Worm (Caenorhabditis elegans) whole organism, L4 larva: ENCODE results near the gene F21G4.5.

ENCODE experiments used
- Y5F2A.4 ChIP-seq: fragments of 200-800 bp; sonication (Bioruptor generic); optimal IDR thresholded peaks from 2 replicates; lab custom pipeline; 2018; ENCODE audit warnings: mild to moderate bottlenecking, missing genetic modification characterization, missing compliant biosample characterization
- ceh-20 ChIP-seq: fragments of 200-800 bp; sonication (Bioruptor generic); IDR thresholded peaks from 2 replicates; pipeline ENCODE4 v1.3.6; 2022; ENCODE audit warnings: missing genetic modification reagents, missing genetic modification characterization, missing compliant biosample characterization
- dmd-8 ChIP-seq: fragments of 200-800 bp; sonication (Bioruptor generic); IDR thresholded peaks from 2 replicates; pipeline ENCODE4 v1.3.6; 2022; ENCODE audit warnings: missing genetic modification characterization, missing compliant biosample characterization
- dpl-1 ChIP-seq: fragments of 150-350 bp; optimal IDR thresholded peaks from 2 replicates; lab custom pipeline; 2014; ENCODE audit warnings: missing biosample characterization, missing genetic modification reagents, missing genetic modification characterization
- lin-15B ChIP-seq: fragments of 150-350 bp; sonication (generic microtip); optimal IDR thresholded peaks from 3 replicates; lab custom pipeline; 2014; ENCODE audit warnings: missing biosample characterization, missing genetic modification characterization
- lin-39 ChIP-seq: fragments of 150-350 bp; optimal IDR thresholded peaks from 2 replicates; lab custom pipeline; 2014; ENCODE audit warnings: missing biosample characterization, missing genetic modification reagents, missing genetic modification characterization
- nhr-11 ChIP-seq: fragments of 150-350 bp; optimal IDR thresholded peaks from 2 replicates; lab custom pipeline; 2014; ENCODE audit warnings: missing biosample characterization, missing genetic modification characterization
- nhr-28 ChIP-seq: fragments of 150-350 bp; optimal IDR thresholded peaks from 2 replicates; lab custom pipeline; 2014; ENCODE audit warnings: missing biosample characterization, missing genetic modification characterization
- nhr-77 ChIP-seq: fragments of 150-350 bp; optimal IDR thresholded peaks from 2 replicates; lab custom pipeline; 2014; ENCODE audit warnings: missing biosample characterization, missing genetic modification characterization
- unc-39 ChIP-seq: sonication (generic microtip); optimal IDR thresholded peaks from 2 replicates; lab custom pipeline; 2017; ENCODE audit warnings: missing biosample characterization, missing genetic modification characterization

DNA sequence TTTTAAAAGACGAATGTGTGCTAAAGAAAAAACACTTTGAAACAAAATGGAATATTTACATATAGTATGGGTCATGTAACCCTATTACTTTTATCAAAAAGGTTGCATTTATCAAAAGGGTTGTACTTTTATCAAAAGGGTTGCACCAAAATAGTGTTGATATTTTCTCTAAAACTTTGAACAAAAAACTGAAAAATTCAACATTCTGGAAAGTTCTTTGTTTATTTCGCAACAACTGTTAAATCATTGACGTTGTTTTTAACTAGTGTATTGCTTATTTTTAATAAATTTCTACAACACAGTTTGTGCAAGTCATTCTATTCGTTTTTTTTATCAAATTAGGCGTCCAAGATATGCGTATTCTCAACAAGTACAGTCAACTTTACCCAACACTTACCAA, 32.6 kb downstream of the F21G4.5 start, which contains the start of the genes C17G1.5 and C17G1.14:
- TF ChIP-seq lin-39 (tag; lab: Kevin White, UChicago) (no peak), nhr-28 (tag; lab: Kevin White, UChicago) (no peak), dmd-8 (GFP tag; lab: Robert Waterston, UW) (no peak), nhr-77 (tag; lab: Kevin White, UChicago) (no peak), lin-15B (tag; lab: Kevin White, UChicago) (no peak), nhr-11 (tag; lab: Kevin White, UChicago) (no peak), Y5F2A.4 (GFP tag; lab: Kevin White, UChicago) (no peak), ceh-20 (GFP tag; lab: Robert Waterston, UW) (no peak), unc-39 (tag; lab: Kevin White, UChicago) (no peak), dpl-1 (GFP tag; lab: Kevin White, UChicago) (no peak)
